Fruit fly (Drosophila melanogaster) whole organism, embryonic: ENCODE measurements around the gene CG6441.

Experiments
- CG17186 ChIP-seq: fragments of 200-800 bp; sonication (Bioruptor generic); optimal IDR thresholded peaks from 3 replicates; lab custom pipeline; 2017; ENCODE audit warnings: missing biosample characterization, missing genetic modification reagents, missing genetic modification characterization
- CG5180 ChIP-seq: fragments of 200-800 bp; sonication (Bioruptor generic); optimal IDR thresholded peaks from 3 replicates; lab custom pipeline; 2017; ENCODE audit warnings: missing biosample characterization, missing genetic modification characterization, mild to moderate bottlenecking, moderate library complexity, missing genetic modification reagents
- Dll ChIP-seq: fragments of 200-800 bp; sonication (Bioruptor generic); IDR thresholded peaks from 4 replicates; pipeline ENCODE4 v1.3.6; 2022; ENCODE audit warnings: missing biosample characterization, missing genetic modification characterization; ENCODE audit not compliant: partially characterized antibody
- gsb ChIP-seq: fragments of 200-800 bp; sonication (Bioruptor generic); IDR thresholded peaks from 2 replicates; pipeline ENCODE4 v1.3.6; 2022; ENCODE audit warnings: missing biosample characterization, missing genetic modification characterization
- gsb-n ChIP-seq: fragments of 200-800 bp; sonication (Bioruptor generic); optimal IDR thresholded peaks from 3 replicates; lab custom pipeline; 2018; ENCODE audit warnings: missing biosample characterization, mild to moderate bottlenecking, missing genetic modification characterization
- yki ChIP-seq: fragments of >200 bp; optimal IDR thresholded peaks from 3 replicates; lab custom pipeline; 2018

- TF ChIP-seq CG17186 (GFP tag; lab: Kevin White, UChicago) (no peak), yki (lab: Kevin White, UChicago) (no peak), gsb-n (tag; lab: Kevin White, UChicago) (no peak), gsb (GFP tag; lab: Robert Waterston, UW) (no peak), Dll (GFP tag; lab: Robert Waterston, UW) (no peak), CG5180 (GFP tag; lab: Kevin White, UChicago) (no peak)
Measured at dm6 chr2L:7526129-7526528, 51.6 kb downstream of the CG6441 start.
